Worm (Caenorhabditis elegans) whole organism, young adult: ENCODE data around the gene ztf-17.

Experiments
- C17E4.6 ChIP-seq: fragments of 200-800 bp; sonication (Bioruptor generic); IDR thresholded peaks from 2 replicates; pipeline ENCODE4 v1.3.6; 2022; ENCODE audit warnings: missing genetic modification reagents, missing genetic modification characterization, missing compliant biosample characterization
- F22D6.2 ChIP-seq: sonication (generic microtip); optimal IDR thresholded peaks from 2 replicates; lab custom pipeline; 2016; ENCODE audit warnings: mild to moderate bottlenecking, missing genetic modification characterization, missing compliant biosample characterization
- F23B12.7 ChIP-seq: sonication (generic microtip); optimal IDR thresholded peaks from 2 replicates; lab custom pipeline; 2017; ENCODE audit warnings: missing genetic modification characterization, mild to moderate bottlenecking, missing compliant biosample characterization, antibody characterized with exemption, moderate library complexity; ENCODE audit not compliant: insufficient read depth
- F49E8.2 ChIP-seq: sonication (generic microtip); optimal IDR thresholded peaks from 3 replicates; lab custom pipeline; 2017; ENCODE audit warnings: missing genetic modification characterization, mild to moderate bottlenecking, missing compliant biosample characterization, antibody characterized with exemption, moderate library complexity; ENCODE audit not compliant: insufficient read depth
- F55B11.4 ChIP-seq: sonication (generic microtip); optimal IDR thresholded peaks from 2 replicates; lab custom pipeline; 2016; ENCODE audit warnings: missing compliant biosample characterization, missing genetic modification characterization, borderline replicate concordance; ENCODE audit not compliant: insufficient read depth
- T26A5.8 ChIP-seq: sonication (generic microtip); optimal IDR thresholded peaks from 2 replicates; lab custom pipeline; 2016; ENCODE audit warnings: missing genetic modification characterization, missing compliant biosample characterization
- Y67H2A.10 ChIP-seq: fragments of 200-800 bp; sonication (Bioruptor generic); conservative IDR thresholded peaks from 2 replicates; pipeline ENCODE4 v1.3.6; 2022; ENCODE audit warnings: missing genetic modification reagents, missing genetic modification characterization, missing compliant biosample characterization
- Y95B8A.8 ChIP-seq: fragments of 200-800 bp; sonication (Bioruptor generic); IDR thresholded peaks from 2 replicates; pipeline ENCODE4 v1.3.6; 2022; ENCODE audit warnings: missing genetic modification reagents, missing genetic modification characterization, missing compliant biosample characterization
- akir-1 ChIP-seq: fragments of 200-800 bp; sonication (Bioruptor generic); optimal IDR thresholded peaks from 2 replicates; lab custom pipeline; 2018; ENCODE audit warnings: mild to moderate bottlenecking, missing genetic modification characterization, moderate library complexity, missing compliant biosample characterization
- ama-1 ChIP-seq, 3 experiments: fragments of 150-350 bp in 1 of 3; sonication (generic microtip) in 2 of 3; optimal IDR thresholded peaks; 2 replicates each; lab custom pipeline; 2014 to 2018; ENCODE audit warnings: missing biosample characterization in 2 of 3, missing genetic modification characterization in 2 of 3, missing genetic modification reagents in 2 of 3
- aptf-3 ChIP-seq: fragments of 200-800 bp; sonication (Bioruptor generic); IDR thresholded peaks from 2 replicates; pipeline ENCODE4 v1.3.6; 2022; ENCODE audit warnings: missing genetic modification characterization, missing compliant biosample characterization
- attf-5 ChIP-seq: fragments of 200-800 bp; sonication (Bioruptor generic); optimal IDR thresholded peaks from 2 replicates; lab custom pipeline; 2018; ENCODE audit warnings: mild to moderate bottlenecking, missing genetic modification characterization, missing compliant biosample characterization
- attf-6 ChIP-seq: fragments of 200-800 bp; sonication (Bioruptor generic); IDR thresholded peaks from 2 replicates; pipeline ENCODE4 v1.3.6; 2022; ENCODE audit warnings: missing genetic modification reagents, missing genetic modification characterization, missing compliant biosample characterization
- ccch-3 ChIP-seq: fragments of 200-800 bp; sonication (Bioruptor generic); optimal IDR thresholded peaks from 2 replicates; lab custom pipeline; 2018; ENCODE audit warnings: mild to moderate bottlenecking, missing genetic modification characterization, missing compliant biosample characterization
- cebp-2 ChIP-seq: fragments of 200-800 bp; sonication (Bioruptor generic); IDR thresholded peaks from 2 replicates; pipeline ENCODE4 v1.3.6; 2022; ENCODE audit warnings: missing genetic modification characterization, missing compliant biosample characterization
- ceh-40 ChIP-seq: fragments of 200-800 bp; sonication (Bioruptor generic); IDR thresholded peaks from 2 replicates; pipeline ENCODE4 v1.3.6; 2022; ENCODE audit warnings: missing genetic modification characterization, missing compliant biosample characterization
- ceh-58 ChIP-seq: fragments of 200-800 bp; sonication (Bioruptor generic); IDR thresholded peaks from 2 replicates; pipeline ENCODE4 v1.3.6; 2022; ENCODE audit warnings: missing genetic modification characterization, missing compliant biosample characterization
- die-1 ChIP-seq: sonication (generic microtip); optimal IDR thresholded peaks from 2 replicates; lab custom pipeline; 2016; ENCODE audit warnings: missing genotype, mild to moderate bottlenecking, missing genetic modification characterization, missing compliant biosample characterization
- dox-1 ChIP-seq: fragments of 200-800 bp; sonication (Bioruptor generic); IDR thresholded peaks from 2 replicates; pipeline ENCODE4 v1.3.6; 2022; ENCODE audit warnings: missing genetic modification reagents, missing genetic modification characterization, missing compliant biosample characterization
- ets-4 ChIP-seq: fragments of 200-800 bp; sonication (Bioruptor generic); optimal IDR thresholded peaks from 2 replicates; lab custom pipeline; 2018; ENCODE audit warnings: mild to moderate bottlenecking, missing genetic modification characterization, missing compliant biosample characterization
- hlh-12 ChIP-seq: sonication (generic microtip); optimal IDR thresholded peaks from 2 replicates; lab custom pipeline; 2016; ENCODE audit warnings: missing genetic modification characterization, missing compliant biosample characterization
- hlh-26 ChIP-seq: fragments of 200-800 bp; sonication (Bioruptor generic); conservative IDR thresholded peaks from 2 replicates; pipeline ENCODE4 v1.3.6; 2022; ENCODE audit warnings: missing genetic modification reagents, missing genetic modification characterization, missing compliant biosample characterization
- lin-35 ChIP-seq, 3 experiments: fragments of 150-350 bp in 2 of 3; sonication (generic microtip) in 1 of 3; optimal IDR thresholded peaks; 2 replicates each; lab custom pipeline; 2014 to 2018; ENCODE audit warnings: missing biosample characterization in 3 of 3, missing genetic modification characterization in 3 of 3, missing genetic modification reagents in 3 of 3
- lin-40 ChIP-seq: sonication (generic microtip); optimal IDR thresholded peaks from 2 replicates; lab custom pipeline; 2016; ENCODE audit warnings: missing genetic modification characterization, mild to moderate bottlenecking, missing compliant biosample characterization, missing genotype, missing genetic modification reagents
- lsl-1 ChIP-seq: fragments of 200-800 bp; sonication (Bioruptor generic); optimal IDR thresholded peaks from 2 replicates; lab custom pipeline; 2018; ENCODE audit warnings: mild to moderate bottlenecking, missing genetic modification characterization, moderate library complexity, missing compliant biosample characterization
- lsy-27 ChIP-seq: sonication (generic microtip); optimal IDR thresholded peaks from 2 replicates; lab custom pipeline; 2017; ENCODE audit warnings: missing genetic modification characterization, mild to moderate bottlenecking, missing compliant biosample characterization, antibody characterized with exemption, missing genotype, borderline replicate concordance; ENCODE audit not compliant: insufficient read depth
- mxl-1 ChIP-seq: sonication (generic microtip); optimal IDR thresholded peaks from 2 replicates; lab custom pipeline; 2016; ENCODE audit warnings: missing genetic modification characterization, missing compliant biosample characterization
- nfya-1 ChIP-seq: sonication (generic microtip); optimal IDR thresholded peaks from 2 replicates; lab custom pipeline; 2017; ENCODE audit warnings: antibody characterized with exemption, missing compliant biosample characterization, missing genetic modification characterization, borderline replicate concordance; ENCODE audit not compliant: insufficient read depth
- rcor-1 ChIP-seq: fragments of 200-800 bp; sonication (Bioruptor generic); IDR thresholded peaks from 2 replicates; pipeline ENCODE4 v1.3.6; 2022; ENCODE audit warnings: missing genetic modification reagents, missing genetic modification characterization, missing compliant biosample characterization
- rec-8 ChIP-seq, 2 experiments: sonication (generic microtip); optimal IDR thresholded peaks; 2 replicates each; lab custom pipeline; 2016; ENCODE audit warnings: mild to moderate bottlenecking in 2 of 2, missing genetic modification characterization in 2 of 2, missing genetic modification reagents in 2 of 2, missing genotype in 2 of 2, missing biosample characterization in 1 of 2, missing compliant biosample characterization in 1 of 2, moderate library complexity in 1 of 2
- sdz-38 ChIP-seq: sonication (generic microtip); optimal IDR thresholded peaks from 2 replicates; lab custom pipeline; 2016; ENCODE audit warnings: missing genotype, missing genetic modification characterization, missing compliant biosample characterization
- snpc-1.1 ChIP-seq: sonication (generic microtip); optimal IDR thresholded peaks from 2 replicates; lab custom pipeline; 2017; ENCODE audit warnings: missing genetic modification characterization, mild to moderate bottlenecking, missing compliant biosample characterization, antibody characterized with exemption, moderate library complexity, missing genotype, missing genetic modification reagents; ENCODE audit not compliant: insufficient read depth
- snpc-4 ChIP-seq, 5 experiments: fragments of 150-350 bp in 1 of 5; sonication (generic microtip) in 4 of 5; optimal IDR thresholded peaks; 2 replicates each; lab custom pipeline; 2014 to 2018; ENCODE audit warnings: missing genetic modification characterization in 5 of 5, missing biosample characterization in 3 of 5, antibody characterized with exemption in 2 of 5, mild to moderate bottlenecking in 2 of 5, missing compliant biosample characterization in 2 of 5, missing genotype in 2 of 5, moderate library complexity in 2 of 5, missing genetic modification reagents in 1 of 5
- tbx-9 ChIP-seq: sonication (generic microtip); optimal IDR thresholded peaks from 2 replicates; lab custom pipeline; 2016; ENCODE audit warnings: borderline replicate concordance, missing genetic modification characterization, inconsistent platforms, missing compliant biosample characterization
- tlf-1 ChIP-seq: fragments of 200-800 bp; sonication (Bioruptor generic); optimal IDR thresholded peaks from 2 replicates; lab custom pipeline; 2018; ENCODE audit warnings: mild to moderate bottlenecking, missing genetic modification characterization, missing compliant biosample characterization
- unc-130 ChIP-seq: sonication (generic microtip); optimal IDR thresholded peaks from 2 replicates; lab custom pipeline; 2016; ENCODE audit warnings: missing genetic modification reagents, missing genetic modification characterization, missing compliant biosample characterization
- xnd-1 ChIP-seq: sonication (generic microtip); optimal IDR thresholded peaks from 2 replicates; lab custom pipeline; 2016; ENCODE audit warnings: missing genotype, missing genetic modification reagents, missing genetic modification characterization, missing compliant biosample characterization
- ztf-25 ChIP-seq: fragments of 200-800 bp; sonication (Bioruptor generic); IDR thresholded peaks from 2 replicates; pipeline ENCODE4 v1.3.6; 2022; ENCODE audit warnings: missing genetic modification reagents, missing genetic modification characterization, missing compliant biosample characterization

Gene ztf-17

ce11 chrII:7860221-7860928 lies 9.6 kb downstream of the ztf-17 start, which contains the start of gene lin-5 (continued):
- TF ChIP-seq ccch-3 (GFP tag; lab: Kevin White, UChicago): no peak
- TF ChIP-seq Y95B8A.8 (GFP tag; lab: Robert Waterston, UW): peak; percentile 69; the same call in 1 of the 2 replicates
- no peak for TF ChIP-seq ceh-58 (GFP tag; lab: Robert Waterston, UW)
- TF ChIP-seq rec-8 (tag; optimal IDR thresholded peaks at IDR 0.05; lab: Kevin White, UChicago): no peak
- no peak for TF ChIP-seq snpc-4 (GFP tag; optimal IDR thresholded peaks at IDR 0.05; lab: Kevin White, UChicago)
- TF ChIP-seq snpc-4 (tag; optimal IDR thresholded peaks at IDR 0.05; lab: Kevin White, UChicago): peak in 2 of 4 experiments; percentile 14 to 43
- TF ChIP-seq lsl-1 (GFP tag; lab: Kevin White, UChicago): peak; percentile 93
- no peak for TF ChIP-seq T26A5.8 (tag; lab: Kevin White, UChicago)
- TF ChIP-seq snpc-1.1 (tag; lab: Kevin White, UChicago): no peak
- no peak for TF ChIP-seq F55B11.4 (tag; lab: Kevin White, UChicago)
- 0 out of 2 replicates have a peak, but pooled peaks have one; percentile 10 for TF ChIP-seq attf-6
- TF ChIP-seq rcor-1: peak; percentile 74
- peak; percentile 78 for TF ChIP-seq tlf-1 (GFP tag; lab: Kevin White, UChicago)
- TF ChIP-seq ets-4 (GFP tag; lab: Kevin White, UChicago): no peak
- TF ChIP-seq sdz-38 (tag; lab: Kevin White, UChicago): no peak
- no peak for TF ChIP-seq hlh-26 (GFP tag; lab: Robert Waterston, UW)
- peak in 2 of 3 experiments; percentile 19 to 74 for TF ChIP-seq lin-35 (GFP tag; optimal IDR thresholded peaks at IDR 0.05; lab: Kevin White, UChicago)
- no peak for TF ChIP-seq aptf-3 (GFP tag; lab: Robert Waterston, UW)
- no peak for TF ChIP-seq F22D6.2 (tag; lab: Kevin White, UChicago)
- TF ChIP-seq cebp-2 (GFP tag; lab: Robert Waterston, UW): no peak
- TF ChIP-seq dox-1 (GFP tag; lab: Robert Waterston, UW): peak; percentile 76
- peak; percentile 95 for TF ChIP-seq xnd-1
- TF ChIP-seq lsy-27 (tag; lab: Kevin White, UChicago): no peak
- no peak for TF ChIP-seq akir-1 (GFP tag; lab: Kevin White, UChicago)
- peak; percentile 77 for TF ChIP-seq F49E8.2 (tag; lab: Kevin White, UChicago)
- TF ChIP-seq die-1: no peak
- TF ChIP-seq hlh-12 (tag; lab: Kevin White, UChicago): no peak
- TF ChIP-seq lin-40 (tag; lab: Kevin White, UChicago): no peak
- peak; percentile 55 for TF ChIP-seq attf-5
- no peak for TF ChIP-seq mxl-1
- no peak for TF ChIP-seq C17E4.6
- no peak for TF ChIP-seq ceh-40
- no peak for TF ChIP-seq F23B12.7 (tag; lab: Kevin White, UChicago)
- TF ChIP-seq tbx-9 (tag; lab: Kevin White, UChicago): no peak
- peak; percentile 82 for TF ChIP-seq unc-130
- no peak for TF ChIP-seq ama-1 (optimal IDR thresholded peaks at IDR 0.05; lab: Kevin White, UChicago)
- no peak for TF ChIP-seq ama-1 (GFP tag; optimal IDR thresholded peaks at IDR 0.05; lab: Kevin White, UChicago)
- no peak for TF ChIP-seq ztf-25
- TF ChIP-seq Y67H2A.10 (GFP tag; lab: Robert Waterston, UW): no peak
- no peak for TF ChIP-seq nfya-1 (tag; lab: Kevin White, UChicago)
